Worm (Caenorhabditis elegans) whole organism, L4/young adult: ENCODE results near the gene srx-32.

ENCODE experiments used
- W03F9.2 ChIP-seq: fragments of 150-350 bp; optimal IDR thresholded peaks from 2 replicates; lab custom pipeline; 2014; ENCODE audit warnings: missing biosample characterization, missing genetic modification characterization
- dao-5 ChIP-seq: sonication (generic microtip); optimal IDR thresholded peaks from 2 replicates; lab custom pipeline; 2016; ENCODE audit warnings: missing genotype, missing genetic modification characterization, moderate library complexity, missing compliant biosample characterization
- him-1 ChIP-seq: sonication (generic microtip); optimal IDR thresholded peaks from 2 replicates; lab custom pipeline; 2016; ENCODE audit warnings: missing genotype, missing genetic modification reagents, missing genetic modification characterization, missing compliant biosample characterization

ce11 chrV:774341-774740 is 46.2 kb downstream of the srx-32 start:
- TF ChIP-seq him-1 (tag; lab: Kevin White, UChicago) = no peak
- TF ChIP-seq dao-5 (tag; lab: Kevin White, UChicago) = no peak
- no peak for TF ChIP-seq W03F9.2 (tag; lab: Kevin White, UChicago)
